Worm (Caenorhabditis elegans): Measurements from ENCODE around the gene fbxb-112.

fbxb-112 gene

DNA sequence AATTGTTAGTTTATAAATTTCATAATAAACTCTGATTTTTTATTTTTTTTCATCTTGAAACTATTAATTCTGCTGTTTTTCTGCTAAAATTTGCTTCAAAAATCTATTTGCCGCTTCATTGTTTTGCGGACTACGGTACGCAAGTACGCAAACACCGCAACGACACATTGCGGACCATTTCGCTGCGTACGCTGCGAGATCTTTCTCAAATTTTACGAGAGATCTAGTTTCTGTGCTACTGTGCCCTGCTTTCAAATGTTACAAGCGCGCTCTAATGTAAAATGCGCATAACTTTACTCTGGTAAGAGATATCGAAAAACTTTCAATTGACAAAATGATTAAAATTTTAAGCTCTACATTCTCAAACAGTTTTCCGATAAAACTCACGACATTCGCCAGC, 32.6 kb downstream of the fbxb-112 start:
- TF ChIP-seq isw-1 (GFP tag; IDR thresholded peaks at IDR 0.05) = peak; percentile 81
- peak; percentile 84 for TF ChIP-seq nhr-47 (tag; optimal IDR thresholded peaks at IDR 0.05)
- TF ChIP-seq fos-1 (tag; optimal IDR thresholded peaks at IDR 0.05) = peak; percentile 25
- TF ChIP-seq unc-86 (tag; optimal IDR thresholded peaks at IDR 0.05) = peak; percentile 57
- peak; percentile 74 for TF ChIP-seq tbx-2 (tag; optimal IDR thresholded peaks at IDR 0.05)
- TF ChIP-seq lin-15B (tag; optimal IDR thresholded peaks at IDR 0.05) = peak; percentile 84
- TF ChIP-seq egl-13 (tag; optimal IDR thresholded peaks at IDR 0.05) = peak; percentile 45
- TF ChIP-seq nhr-90 (tag; optimal IDR thresholded peaks at IDR 0.05; ENCODE audit: poor library complexity) = peak; percentile 40
- TF ChIP-seq pax-3 (tag; optimal IDR thresholded peaks at IDR 0.05) = peak; percentile 77
- peak; percentile 85 for TF ChIP-seq snu-23 (GFP tag; optimal IDR thresholded peaks at IDR 0.05)
- peak; percentile 83 for TF ChIP-seq grh-1 (GFP tag; IDR thresholded peaks at IDR 0.05)
- peak; percentile 51 for TF ChIP-seq C16A3.4 (tag; optimal IDR thresholded peaks at IDR 0.05)
- TF ChIP-seq snpc-4 (tag; optimal IDR thresholded peaks at IDR 0.05) = peak; percentile 13
- peak; percentile 87 for TF ChIP-seq nhr-77 (tag; optimal IDR thresholded peaks at IDR 0.05)
- peak; percentile 79 for TF ChIP-seq nhr-20 (tag; optimal IDR thresholded peaks at IDR 0.05)
- peak; percentile 47 to 73 (median 67) for TF ChIP-seq dpl-1 (GFP tag; optimal IDR thresholded peaks at IDR 0.05)
- TF ChIP-seq nhr-71 (tag; optimal IDR thresholded peaks at IDR 0.05) = peak; percentile 88
- peak; percentile 67 to 75 for TF ChIP-seq lin-35 (GFP tag; optimal IDR thresholded peaks at IDR 0.05)
- peak; percentile 73 for TF ChIP-seq swsn-7 (tag; optimal IDR thresholded peaks at IDR 0.05)
- peak; percentile 18 for TF ChIP-seq fkh-4 (tag; optimal IDR thresholded peaks at IDR 0.05; ENCODE audit: borderline replicate concordance)
- peak; percentile 15 for TF ChIP-seq blmp-1 (tag; optimal IDR thresholded peaks at IDR 0.05)
- peak; percentile 68 for TF ChIP-seq C04F5.9 (tag; optimal IDR thresholded peaks at IDR 0.05)
- peak; percentile 79 for TF ChIP-seq fkh-8 (tag; optimal IDR thresholded peaks at IDR 0.05)
- peak; percentile 88 for TF ChIP-seq nhr-19 (GFP tag; conservative IDR thresholded peaks at IDR 0.05)
- peak; percentile 58 for TF ChIP-seq dsc-1 (tag; optimal IDR thresholded peaks at IDR 0.05)
- peak; percentile 76 for TF ChIP-seq lir-3 (tag; optimal IDR thresholded peaks at IDR 0.05; ENCODE audit: poor library complexity)
- TF ChIP-seq fkh-10 (GFP tag; optimal IDR thresholded peaks at IDR 0.05) = peak; percentile 43
- TF ChIP-seq F16B12.6 (tag; optimal IDR thresholded peaks at IDR 0.05) = peak; percentile 80
- TF ChIP-seq xbp-1 (tag; optimal IDR thresholded peaks at IDR 0.05) = peak; percentile 69
- peak; percentile 34 for TF ChIP-seq nhr-237 (tag; optimal IDR thresholded peaks at IDR 0.05)
- peak; percentile 82 for TF ChIP-seq ceh-88 (GFP tag; IDR thresholded peaks at IDR 0.05)
- peak in 2 of 3 experiments; percentile 50 to 54 for TF ChIP-seq ceh-82 (tag; optimal IDR thresholded peaks at IDR 0.05)
- TF ChIP-seq irx-1 (tag; optimal IDR thresholded peaks at IDR 0.05) = peak; percentile 39
- TF ChIP-seq mep-1 (tag; optimal IDR thresholded peaks at IDR 0.05) = peak; percentile 45
- TF ChIP-seq nhr-85 (tag) = peak; percentile 70
- peak; percentile 73 for TF ChIP-seq rnt-1 (tag; optimal IDR thresholded peaks at IDR 0.05)
- peak; percentile 81 for TF ChIP-seq lin-14 (GFP tag; optimal IDR thresholded peaks at IDR 0.05)
- peak; percentile 60; the same call in 1 of the 2 replicates for TF ChIP-seq mab-9 (GFP tag; IDR thresholded peaks at IDR 0.05)
- peak; percentile 94 to 97 for TF ChIP-seq lsy-2 (tag; optimal IDR thresholded peaks at IDR 0.05)
- TF ChIP-seq lin-13 (GFP tag; optimal IDR thresholded peaks at IDR 0.05) = peak; percentile 61
- peak; percentile 57; the same call in 1 of the 2 replicates for TF ChIP-seq unc-98 (GFP tag; IDR thresholded peaks at IDR 0.05)
- peak in 1 of 2 experiments; percentile 27 for TF ChIP-seq mdl-1 (tag; optimal IDR thresholded peaks at IDR 0.05)
- peak; percentile 71 to 79 for TF ChIP-seq efl-1 (optimal IDR thresholded peaks at IDR 0.05)
- TF ChIP-seq efl-1 (GFP tag; optimal IDR thresholded peaks at IDR 0.05 in 1 of 2) = peak; percentile 66 to 97

DNA sequence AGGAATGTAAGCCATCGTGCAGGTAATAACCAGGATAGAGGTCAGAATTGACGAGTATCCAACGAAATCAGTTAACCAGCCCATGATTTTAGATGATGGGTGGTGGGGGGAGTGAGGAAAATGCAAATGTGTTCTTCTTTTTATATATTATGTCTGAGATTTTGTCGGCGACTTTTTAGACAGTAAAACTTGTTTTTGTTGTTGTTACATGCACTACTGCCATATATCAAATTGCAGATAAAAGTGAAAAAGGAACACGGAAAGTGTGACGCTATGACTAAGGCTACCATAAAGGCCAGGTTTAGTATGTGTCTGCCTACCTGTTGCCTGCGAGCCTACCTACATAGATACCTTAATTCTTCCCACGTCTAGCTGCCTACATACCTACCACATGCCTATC, 33.2 kb downstream of the fbxb-112 start, which contains the start of gene col-72:
Gene col-72 (minus strand): TSS at position 101 of the 400 bp plus-strand sequence.
- TF ChIP-seq efl-1 (optimal IDR thresholded peaks at IDR 0.05) = no peak
- TF ChIP-seq efl-1 (GFP tag; optimal IDR thresholded peaks at IDR 0.05 in 1 of 2) = peak in 1 of 2 experiments; percentile 50
- TF ChIP-seq xbp-1 (tag; optimal IDR thresholded peaks at IDR 0.05) = no peak
- TF ChIP-seq mep-1 (tag; optimal IDR thresholded peaks at IDR 0.05) = no peak
- no peak for TF ChIP-seq lir-3 (tag; optimal IDR thresholded peaks at IDR 0.05; ENCODE audit: poor library complexity)
